Fruit fly (Drosophila melanogaster) whole organism, embryonic: ENCODE data around the gene CG34265.

Source experiments
- BEAF-32 ChIP-seq: fragments of 200-800 bp; sonication (Bioruptor generic); optimal IDR thresholded peaks from 3 replicates; lab custom pipeline; 2017; ENCODE audit warnings: missing biosample characterization, missing genetic modification characterization, mild to moderate bottlenecking, moderate library complexity, missing genetic modification reagents
- Bteb2 ChIP-seq: fragments of 200-800 bp; sonication (Bioruptor generic); optimal IDR thresholded peaks from 2 replicates; lab custom pipeline; 2016; ENCODE audit warnings: missing biosample characterization, missing genetic modification characterization
- CG10267 ChIP-seq: fragments of 200-800 bp; sonication (Bioruptor generic); optimal IDR thresholded peaks from 2 replicates; lab custom pipeline; 2018; ENCODE audit warnings: missing biosample characterization, mild to moderate bottlenecking, missing genetic modification characterization, moderate library complexity
- CG10959 ChIP-seq: fragments of 200-800 bp; sonication (Bioruptor generic); IDR thresholded peaks from 2 replicates; pipeline ENCODE4 v1.3.6; 2022; ENCODE audit warnings: missing biosample characterization, missing genetic modification characterization
- CG11504 ChIP-seq: fragments of 200-800 bp; sonication (Bioruptor generic); optimal IDR thresholded peaks from 3 replicates; lab custom pipeline; 2019; ENCODE audit warnings: missing biosample characterization, mild to moderate bottlenecking, missing genetic modification characterization, moderate library complexity
- CG11560 ChIP-seq: fragments of 200-800 bp; sonication (Bioruptor generic); IDR thresholded peaks from 3 replicates; pipeline ENCODE4 v1.3.6; 2022; ENCODE audit warnings: missing biosample characterization, missing genetic modification characterization
- CG12071 ChIP-seq: fragments of 200-800 bp; sonication (Bioruptor generic); optimal IDR thresholded peaks from 3 replicates; lab custom pipeline; 2018; ENCODE audit warnings: missing biosample characterization, mild to moderate bottlenecking, missing genetic modification characterization
- CG14050 ChIP-seq: fragments of 200-800 bp; sonication (Bioruptor generic); IDR thresholded peaks from 3 replicates; pipeline ENCODE4 v1.3.6; 2022; ENCODE audit warnings: missing biosample characterization, missing genetic modification characterization
- CG15269 ChIP-seq: fragments of 200-800 bp; sonication (Bioruptor generic); optimal IDR thresholded peaks from 2 replicates; lab custom pipeline; 2018; ENCODE audit warnings: missing biosample characterization, mild to moderate bottlenecking, missing genetic modification characterization, moderate library complexity
- CG15696 ChIP-seq: fragments of 200-800 bp; sonication (Bioruptor generic); optimal IDR thresholded peaks from 2 replicates; lab custom pipeline; 2019; ENCODE audit warnings: missing biosample characterization, mild to moderate bottlenecking, missing genetic modification characterization, moderate library complexity
- CG17385 ChIP-seq: fragments of 200-800 bp; sonication (Bioruptor generic); optimal IDR thresholded peaks from 3 replicates; lab custom pipeline; 2018; ENCODE audit warnings: missing biosample characterization, mild to moderate bottlenecking, missing genetic modification characterization
- CG2712 ChIP-seq: fragments of 200-800 bp; optimal IDR thresholded peaks from 3 replicates; lab custom pipeline; 2019; ENCODE audit warnings: missing biosample characterization, mild to moderate bottlenecking, missing genetic modification characterization, moderate library complexity
- CG30020 ChIP-seq: fragments of 200-800 bp; optimal IDR thresholded peaks from 2 replicates; lab custom pipeline; 2019; ENCODE audit warnings: missing biosample characterization, mild to moderate bottlenecking, missing genetic modification characterization, moderate library complexity
- CG31388 ChIP-seq: fragments of 200-800 bp; sonication (Bioruptor generic); optimal IDR thresholded peaks from 2 replicates; lab custom pipeline; 2016; ENCODE audit warnings: missing biosample characterization, missing genetic modification characterization
- CG8359 ChIP-seq: fragments of 200-800 bp; sonication (Bioruptor generic); optimal IDR thresholded peaks from 2 replicates; lab custom pipeline; 2017; ENCODE audit warnings: missing biosample characterization, mild to moderate bottlenecking, missing genetic modification characterization, borderline replicate concordance
- CoRest ChIP-seq: fragments of 200-800 bp; sonication (Bioruptor generic); optimal IDR thresholded peaks from 3 replicates; lab custom pipeline; 2018; ENCODE audit warnings: missing biosample characterization, mild to moderate bottlenecking, missing genetic modification characterization, moderate library complexity
- Dek ChIP-seq: fragments of 200-800 bp; sonication (Bioruptor generic); optimal IDR thresholded peaks from 3 replicates; lab custom pipeline; 2019; ENCODE audit warnings: missing biosample characterization, mild to moderate bottlenecking, missing genetic modification characterization, moderate library complexity
- Dref ChIP-seq: fragments of 200-800 bp; sonication (Bioruptor generic); IDR thresholded peaks from 2 replicates; pipeline ENCODE4 v1.3.6; 2022; ENCODE audit warnings: missing biosample characterization, missing genetic modification characterization
- Eip74EF ChIP-seq, 2 experiments: fragments of 200-800 bp in 1 of 2; fragments of >200 bp in 1 of 2; sonication (Bioruptor generic) in 1 of 2; optimal IDR thresholded peaks; 2 replicates each; lab custom pipeline; 2017 to 2019; ENCODE audit warnings: missing biosample characterization in 2 of 2, missing genetic modification characterization in 2 of 2, mild to moderate bottlenecking in 1 of 2, moderate library complexity in 1 of 2
- GATAe ChIP-seq: fragments of 200-800 bp; sonication (Bioruptor generic); conservative IDR thresholded peaks from 2 replicates; pipeline ENCODE4 v1.3.6; 2022; ENCODE audit warnings: missing biosample characterization, missing genetic modification characterization
- Hmx ChIP-seq: fragments of 200-800 bp; sonication (Bioruptor generic); optimal IDR thresholded peaks from 2 replicates; lab custom pipeline; 2016; ENCODE audit warnings: missing biosample characterization, missing genetic modification characterization
- Hr51 ChIP-seq, 2 experiments: fragments of 200-800 bp; sonication (Bioruptor generic); optimal IDR thresholded peaks; 2 replicates in 1 of 2; 3 replicates in 1 of 2; lab custom pipeline; 2016 to 2018; ENCODE audit warnings: missing biosample characterization in 2 of 2, missing genetic modification characterization in 2 of 2, mild to moderate bottlenecking in 1 of 2, moderate library complexity in 1 of 2
- Lhr ChIP-seq: fragments of 200-800 bp; sonication (Bioruptor generic); optimal IDR thresholded peaks from 3 replicates; lab custom pipeline; 2017; ENCODE audit warnings: mild to moderate bottlenecking, missing biosample characterization, missing genetic modification reagents, missing genetic modification characterization
- Meics ChIP-seq: fragments of 200-800 bp; sonication (Bioruptor generic); optimal IDR thresholded peaks from 2 replicates; lab custom pipeline; 2017; ENCODE audit warnings: missing biosample characterization, mild to moderate bottlenecking, missing genetic modification characterization
- NFAT ChIP-seq: fragments of 200-800 bp; sonication (Bioruptor generic); IDR thresholded peaks from 2 replicates; pipeline ENCODE4 v1.3.6; 2022; ENCODE audit warnings: missing biosample characterization, missing genetic modification characterization
- PHDP ChIP-seq: fragments of 200-800 bp; sonication (Bioruptor generic); optimal IDR thresholded peaks from 3 replicates; lab custom pipeline; 2018; ENCODE audit warnings: missing biosample characterization, mild to moderate bottlenecking, missing genetic modification characterization, moderate library complexity
- Side ChIP-seq: fragments of 200-800 bp; sonication (Bioruptor generic); optimal IDR thresholded peaks from 2 replicates; lab custom pipeline; 2016; ENCODE audit warnings: missing biosample characterization, missing genetic modification characterization
- Six4 ChIP-seq: fragments of 200-800 bp; sonication (Bioruptor generic); optimal IDR thresholded peaks from 2 replicates; lab custom pipeline; 2016; ENCODE audit warnings: missing biosample characterization, missing genetic modification characterization
- aop ChIP-seq: fragments of 200-800 bp; sonication (Bioruptor generic); IDR thresholded peaks from 2 replicates; pipeline ENCODE4 v1.3.6; 2022; ENCODE audit warnings: missing biosample characterization, missing genetic modification characterization
- ash1 ChIP-seq: fragments of 200-800 bp; sonication (Bioruptor generic); optimal IDR thresholded peaks from 2 replicates; lab custom pipeline; 2018; ENCODE audit warnings: missing biosample characterization, mild to moderate bottlenecking, missing genetic modification characterization
- br ChIP-seq: fragments of >200 bp; optimal IDR thresholded peaks from 2 replicates; lab custom pipeline; 2017
- cad ChIP-seq: fragments of >200 bp; optimal IDR thresholded peaks from 2 replicates; lab custom pipeline; 2017; ENCODE audit warnings: missing biosample characterization, missing genetic modification characterization
- cato ChIP-seq: fragments of 200-800 bp; sonication (Bioruptor generic); optimal IDR thresholded peaks from 2 replicates; lab custom pipeline; 2016; ENCODE audit warnings: missing biosample characterization, missing genetic modification characterization, borderline replicate concordance
- chinmo ChIP-seq: fragments of 200-800 bp; sonication (Bioruptor generic); IDR thresholded peaks from 4 replicates; pipeline ENCODE4 v1.3.6; 2022; ENCODE audit warnings: missing biosample characterization, missing genetic modification characterization; ENCODE audit not compliant: partially characterized antibody
- disco-r ChIP-seq: fragments of 200-800 bp; sonication (Bioruptor generic); optimal IDR thresholded peaks from 2 replicates; lab custom pipeline; 2016; ENCODE audit warnings: missing biosample characterization, missing genetic modification characterization
- ewg ChIP-seq: fragments of 200-800 bp; sonication (Bioruptor generic); optimal IDR thresholded peaks from 3 replicates; lab custom pipeline; 2017; ENCODE audit warnings: mild to moderate bottlenecking, missing biosample characterization, missing genetic modification reagents, missing genetic modification characterization
- fd102C ChIP-seq: fragments of 200-800 bp; sonication (Bioruptor generic); optimal IDR thresholded peaks from 2 replicates; lab custom pipeline; 2018; ENCODE audit warnings: missing biosample characterization, mild to moderate bottlenecking, missing genetic modification characterization, moderate library complexity
- gsb-n ChIP-seq: fragments of 200-800 bp; sonication (Bioruptor generic); optimal IDR thresholded peaks from 3 replicates; lab custom pipeline; 2018; ENCODE audit warnings: missing biosample characterization, mild to moderate bottlenecking, missing genetic modification characterization
- klu ChIP-seq: fragments of 200-800 bp; sonication (Bioruptor generic); IDR thresholded peaks from 2 replicates; pipeline ENCODE4 v1.3.6; 2022; ENCODE audit warnings: missing biosample characterization, missing genetic modification characterization
- ranshi ChIP-seq: fragments of 200-800 bp; sonication (Bioruptor generic); IDR thresholded peaks from 2 replicates; pipeline ENCODE4 v1.3.6; 2022; ENCODE audit warnings: missing biosample characterization, missing genetic modification characterization
- schlank ChIP-seq: fragments of 200-800 bp; sonication (Bioruptor generic); optimal IDR thresholded peaks from 2 replicates; lab custom pipeline; 2018; ENCODE audit warnings: missing biosample characterization, mild to moderate bottlenecking, missing genetic modification characterization
- stc ChIP-seq: fragments of 200-800 bp; sonication (Bioruptor generic); IDR thresholded peaks from 2 replicates; pipeline ENCODE4 v1.3.6; 2022; ENCODE audit warnings: missing biosample characterization, missing genetic modification characterization
- tio ChIP-seq: fragments of 200-800 bp; sonication (Bioruptor generic); optimal IDR thresholded peaks from 2 replicates; lab custom pipeline; 2017; ENCODE audit warnings: missing biosample characterization, missing genetic modification characterization, inconsistent platforms
- tup ChIP-seq: fragments of 200-800 bp; sonication (Bioruptor generic); optimal IDR thresholded peaks from 2 replicates; lab custom pipeline; 2016; ENCODE audit warnings: missing biosample characterization, mild to moderate bottlenecking, missing genetic modification characterization, moderate library complexity

CG34265 gene

DNA sequence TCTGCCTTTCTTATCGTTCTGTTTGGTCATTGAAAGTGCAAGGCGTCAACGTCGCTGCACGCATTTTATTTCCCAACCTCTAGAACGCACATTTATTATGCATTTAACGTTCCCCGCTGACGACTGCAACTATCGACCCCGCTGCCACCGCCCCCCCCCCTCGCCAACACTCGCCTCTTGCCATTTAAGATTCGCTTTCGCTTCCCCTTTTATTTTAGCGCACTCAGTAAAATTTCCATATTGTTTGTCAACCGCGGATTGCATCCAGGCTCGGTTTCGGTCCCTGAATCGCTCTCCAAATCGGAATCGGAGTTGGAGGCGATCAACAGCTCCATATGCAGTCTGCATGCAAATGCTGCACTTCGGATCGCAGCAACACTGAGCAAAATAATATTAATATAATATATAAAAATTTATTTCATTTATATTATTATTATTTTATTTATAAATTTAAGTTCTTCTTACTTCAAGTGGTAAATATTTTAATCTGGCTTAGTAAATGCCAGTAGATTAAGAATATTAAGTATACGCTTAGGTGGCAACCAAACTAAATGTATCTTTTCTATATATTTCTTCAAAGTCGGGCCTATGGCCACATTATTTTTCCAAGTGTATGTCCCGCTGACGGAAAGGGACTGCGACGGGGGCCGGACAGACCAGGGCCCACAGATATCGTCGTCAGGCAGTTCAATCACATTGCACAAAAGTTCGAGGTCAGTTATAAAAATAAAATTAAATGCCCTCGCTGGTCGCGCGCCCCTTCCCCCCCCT lies 27.5 kb upstream of the CG34265 start (continued):
- TF ChIP-seq cato (GFP tag; lab: Kevin White, UChicago): no peak
- TF ChIP-seq BEAF-32 (GFP tag; lab: Kevin White, UChicago): no peak
- TF ChIP-seq CG2712 (tag; lab: Kevin White, UChicago): peak; percentile 53
- no peak for TF ChIP-seq CG10959
- TF ChIP-seq CG17385 (GFP tag; lab: Kevin White, UChicago): peak; percentile 49
- no peak for TF ChIP-seq br (lab: Kevin White, UChicago)
- TF ChIP-seq ewg (GFP tag; lab: Kevin White, UChicago): no peak
- peak in 1 of 2 experiments; percentile 65 for TF ChIP-seq Hr51 (GFP tag; optimal IDR thresholded peaks at IDR 0.05; lab: Kevin White, UChicago)
- no peak for TF ChIP-seq aop (GFP tag; lab: Robert Waterston, UW)
- TF ChIP-seq Hmx (GFP tag; lab: Kevin White, UChicago): no peak
- no peak for TF ChIP-seq CG14050 (GFP tag; lab: Robert Waterston, UW)
- TF ChIP-seq CG31388 (GFP tag; lab: Kevin White, UChicago): no peak
- no peak for TF ChIP-seq stc
- no peak for TF ChIP-seq cad (GFP tag; lab: Kevin White, UChicago)
- no peak for TF ChIP-seq CG11560 (tag; lab: Robert Waterston, UW)
- TF ChIP-seq Side (GFP tag; lab: Kevin White, UChicago): no peak
- no peak for TF ChIP-seq CG8359 (GFP tag; lab: Kevin White, UChicago)
- no peak for TF ChIP-seq Six4
- TF ChIP-seq disco-r: no peak
- TF ChIP-seq Meics (GFP tag; lab: Kevin White, UChicago): no peak
- TF ChIP-seq tup (GFP tag; lab: Kevin White, UChicago): no peak
- no peak for TF ChIP-seq GATAe
- 0 out of 4 replicates have a peak, but pooled peaks have one; percentile 28 for TF ChIP-seq chinmo (GFP tag; lab: Robert Waterston, UW)
- peak; percentile 50 for TF ChIP-seq CoRest
- no peak for TF ChIP-seq ash1 (GFP tag; lab: Kevin White, UChicago)
- TF ChIP-seq CG12071: no peak
- TF ChIP-seq ranshi (GFP tag; lab: Robert Waterston, UW): no peak
- TF ChIP-seq CG15269 (tag; lab: Kevin White, UChicago): peak; percentile 49
- no peak for TF ChIP-seq fd102C (GFP tag; lab: Kevin White, UChicago)
- no peak for TF ChIP-seq Lhr
- TF ChIP-seq klu (GFP tag; lab: Robert Waterston, UW): no peak
- no peak for TF ChIP-seq CG11504 (tag; lab: Kevin White, UChicago)
- peak; percentile 27 for TF ChIP-seq PHDP (tag; lab: Kevin White, UChicago)
- TF ChIP-seq NFAT: no peak
- no peak for TF ChIP-seq CG30020 (tag; lab: Kevin White, UChicago)
- TF ChIP-seq Bteb2 (GFP tag; lab: Kevin White, UChicago): no peak
- no peak for TF ChIP-seq CG15696 (tag; lab: Kevin White, UChicago)
- peak; percentile 5 for TF ChIP-seq CG10267 (tag; lab: Kevin White, UChicago)
- TF ChIP-seq schlank (tag; lab: Kevin White, UChicago): no peak
- TF ChIP-seq gsb-n (tag; lab: Kevin White, UChicago): no peak
- TF ChIP-seq tio (GFP tag; lab: Kevin White, UChicago): no peak
- no peak for TF ChIP-seq Dek
- peak in 1 of 2 experiments; percentile 34 for TF ChIP-seq Eip74EF (GFP tag; optimal IDR thresholded peaks at IDR 0.05; lab: Kevin White, UChicago)
- no peak for TF ChIP-seq Dref (GFP tag; lab: Robert Waterston, UW)
